Worm (Caenorhabditis elegans): ENCODE measurements around the gene abu-2.

Gene abu-2

ce11 chrX:1451816-1452602 lies 41.6 kb upstream of the abu-2 start:
- TF ChIP-seq pha-4 (tag; optimal IDR thresholded peaks at IDR 0.05) (peak; percentile 22), fkh-2 (tag; optimal IDR thresholded peaks at IDR 0.05) (no peak), ama-1 (optimal IDR thresholded peaks at IDR 0.05) (peak; percentile 79), nhr-23 (tag; optimal IDR thresholded peaks at IDR 0.05) (peak; percentile 1), lsy-12 (tag; optimal IDR thresholded peaks at IDR 0.05) (peak; percentile 33), nhr-43 (tag; optimal IDR thresholded peaks at IDR 0.05; ENCODE audit: poor library complexity, severe bottlenecking) (no peak), elt-2 (tag; optimal IDR thresholded peaks at IDR 0.05) (no peak), nhr-25 (tag; optimal IDR thresholded peaks at IDR 0.05) (peak; percentile 6)

DNA sequence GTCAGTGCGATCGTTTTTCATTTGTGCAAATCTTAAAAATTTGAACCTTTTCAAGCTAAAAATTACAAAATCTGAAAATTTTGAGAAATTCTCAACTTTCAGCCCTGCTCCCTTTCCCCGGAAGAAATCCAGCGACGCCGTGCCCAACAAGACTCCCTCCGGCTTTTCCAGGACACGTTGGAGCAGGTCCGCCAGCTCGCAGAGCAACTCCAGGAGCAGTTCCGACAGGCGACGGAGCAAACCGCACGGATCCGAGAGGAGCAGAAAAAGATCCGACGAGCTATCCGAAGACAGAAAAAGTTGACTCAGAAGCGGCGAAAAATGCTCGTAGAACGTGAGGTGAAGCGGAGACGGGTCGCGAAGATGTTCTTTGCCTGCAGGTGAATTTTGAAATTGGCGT lies 40.8 kb upstream of the abu-2 start:
- TF ChIP-seq pha-4 (tag; optimal IDR thresholded peaks at IDR 0.05) = no peak
- no peak for TF ChIP-seq jun-1 (tag; optimal IDR thresholded peaks at IDR 0.05)
- no peak for TF ChIP-seq snpc-4 (tag; optimal IDR thresholded peaks at IDR 0.05)
- no peak for TF ChIP-seq ceh-16 (tag; optimal IDR thresholded peaks at IDR 0.05)
- TF ChIP-seq elt-3 (tag; optimal IDR thresholded peaks at IDR 0.05) = no peak
- TF ChIP-seq fkh-2 (tag; optimal IDR thresholded peaks at IDR 0.05) = no peak
- TF ChIP-seq zag-1 (tag; optimal IDR thresholded peaks at IDR 0.05) = no peak
- no peak for TF ChIP-seq fos-1 (tag; optimal IDR thresholded peaks at IDR 0.05)
- TF ChIP-seq unc-39 (tag; optimal IDR thresholded peaks at IDR 0.05) = no peak
- TF ChIP-seq ceh-9 (tag; optimal IDR thresholded peaks at IDR 0.05) = no peak
- no peak for TF ChIP-seq nhr-23 (tag; optimal IDR thresholded peaks at IDR 0.05)
- TF ChIP-seq ztf-11 (tag; optimal IDR thresholded peaks at IDR 0.05) = no peak

DNA sequence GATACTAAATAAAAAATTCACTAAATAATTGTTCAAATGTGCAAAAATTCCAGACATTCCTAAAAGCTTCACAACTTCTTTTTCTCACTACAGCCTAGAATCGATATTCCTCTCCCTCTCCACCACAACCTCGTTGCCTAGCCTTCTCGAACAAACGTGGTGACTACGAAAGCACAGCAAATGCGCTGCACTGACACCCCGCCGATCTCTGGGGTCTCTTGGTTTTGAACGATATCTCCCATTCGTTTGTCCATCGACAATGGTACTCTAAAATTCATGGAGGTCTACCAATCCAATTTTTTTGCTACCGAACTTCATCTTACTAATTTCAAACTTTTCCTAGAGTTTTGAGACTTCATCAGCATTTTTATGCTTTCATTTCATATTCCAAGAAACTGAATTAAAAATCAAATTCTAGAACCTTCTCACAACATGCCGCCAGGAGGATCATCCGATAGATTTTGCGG lies 39.9 kb upstream of the abu-2 start, which contains the start of gene W05H7.1:
TSS of gene W05H7.1 (plus strand) at position 417 of the 467 bp plus-strand sequence.
- TF ChIP-seq egl-5 (tag; optimal IDR thresholded peaks at IDR 0.05) = peak; percentile 42
- TF ChIP-seq fkh-10 (GFP tag; optimal IDR thresholded peaks at IDR 0.05) = no peak
- TF ChIP-seq nhr-25 (tag; optimal IDR thresholded peaks at IDR 0.05) = peak; percentile 63
- no peak for TF ChIP-seq unc-62 (GFP tag; optimal IDR thresholded peaks at IDR 0.05)
- TF ChIP-seq nhr-77 (tag; optimal IDR thresholded peaks at IDR 0.05) = no peak
- peak; percentile 73 for TF ChIP-seq nfya-1 (tag; optimal IDR thresholded peaks at IDR 0.05; ENCODE audit: insufficient read depth)
- no peak for TF ChIP-seq sea-2 (GFP tag; optimal IDR thresholded peaks at IDR 0.05)
- TF ChIP-seq pha-4 (tag; optimal IDR thresholded peaks at IDR 0.05) = peak; percentile 62
- peak; percentile 48 for TF ChIP-seq nhr-23 (tag; optimal IDR thresholded peaks at IDR 0.05)
- no peak for TF ChIP-seq skn-1 (tag; optimal IDR thresholded peaks at IDR 0.05)
- peak; percentile 30 for TF ChIP-seq lin-15B (tag; optimal IDR thresholded peaks at IDR 0.05)
- TF ChIP-seq snpc-4 (tag; optimal IDR thresholded peaks at IDR 0.05) = peak; percentile 32
- peak; percentile 58 for TF ChIP-seq lin-39 (tag; optimal IDR thresholded peaks at IDR 0.05)
- no peak for TF ChIP-seq eor-1 (tag; optimal IDR thresholded peaks at IDR 0.05)
- TF ChIP-seq ama-1 (optimal IDR thresholded peaks at IDR 0.05) = no peak
- TF ChIP-seq hmg-11 (tag; optimal IDR thresholded peaks at IDR 0.05) = peak; percentile 56
- TF ChIP-seq elt-2 (tag; optimal IDR thresholded peaks at IDR 0.05) = peak; percentile 15
- TF ChIP-seq ztf-11 (tag; optimal IDR thresholded peaks at IDR 0.05) = no peak

DNA sequence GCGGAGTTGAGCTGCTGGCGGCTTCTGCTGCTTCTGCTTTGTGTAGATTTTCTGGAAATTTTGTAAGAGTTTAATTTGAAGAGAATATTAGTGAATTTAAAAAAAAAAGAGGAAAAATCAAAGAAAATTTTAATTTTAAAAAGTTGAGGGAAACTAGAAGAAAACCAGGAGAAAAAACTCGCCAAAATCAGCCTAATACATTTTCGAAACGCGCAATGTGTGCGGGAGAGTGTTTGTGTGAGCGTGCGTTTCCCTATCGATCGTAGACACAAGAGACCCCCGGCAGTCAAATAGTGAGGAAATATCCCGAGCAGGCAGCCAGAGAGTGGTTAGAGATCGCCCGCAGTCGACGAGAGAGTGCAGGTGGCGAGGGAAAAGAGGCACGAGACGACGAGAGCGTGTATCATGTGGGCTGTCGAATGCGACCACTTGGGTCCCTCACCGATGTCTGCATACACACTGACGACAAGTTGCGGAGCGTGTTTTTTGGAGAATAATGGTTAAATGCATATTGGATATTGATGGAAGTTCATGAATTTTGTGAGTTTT lies 36.2 kb upstream of the abu-2 start, which contains the start of gene zfp-3:
TSS of gene zfp-3 (minus strand) at position 51 of the 549 bp plus-strand sequence.
- TF ChIP-seq egl-5 (tag; optimal IDR thresholded peaks at IDR 0.05) = peak; percentile 79
- TF ChIP-seq nhr-23 (tag; optimal IDR thresholded peaks at IDR 0.05) = peak; percentile 93
- peak; percentile 82 for TF ChIP-seq snpc-4 (tag; optimal IDR thresholded peaks at IDR 0.05)
- no peak for TF ChIP-seq nhr-67 (tag; optimal IDR thresholded peaks at IDR 0.05)
- TF ChIP-seq lin-39 (tag; optimal IDR thresholded peaks at IDR 0.05) = peak; percentile 97
- no peak for TF ChIP-seq fkh-2 (tag; optimal IDR thresholded peaks at IDR 0.05)
- TF ChIP-seq nhr-11 (tag; optimal IDR thresholded peaks at IDR 0.05) = peak; percentile 71
- TF ChIP-seq eor-1 (tag; optimal IDR thresholded peaks at IDR 0.05) = no peak
- peak; percentile 96 for TF ChIP-seq pha-4 (tag; optimal IDR thresholded peaks at IDR 0.05)
- peak; percentile 73 for TF ChIP-seq fos-1 (tag; optimal IDR thresholded peaks at IDR 0.05)
- peak; percentile 93 for TF ChIP-seq nhr-25 (tag; optimal IDR thresholded peaks at IDR 0.05)
- no peak for TF ChIP-seq ceh-9 (tag; optimal IDR thresholded peaks at IDR 0.05)
- TF ChIP-seq aly-2 (tag; optimal IDR thresholded peaks at IDR 0.05) = no peak
- no peak for TF ChIP-seq unc-39 (tag; optimal IDR thresholded peaks at IDR 0.05)
- peak; percentile 78 for TF ChIP-seq R02D3.7 (tag; optimal IDR thresholded peaks at IDR 0.05)
- peak; percentile 95 for TF ChIP-seq ceh-28 (tag; optimal IDR thresholded peaks at IDR 0.05)
- peak; percentile 98 for TF ChIP-seq jun-1 (tag; optimal IDR thresholded peaks at IDR 0.05)
- TF ChIP-seq lsy-12 (tag; optimal IDR thresholded peaks at IDR 0.05) = peak; percentile 83
- peak; percentile 88 for TF ChIP-seq fkh-10 (GFP tag; optimal IDR thresholded peaks at IDR 0.05)
- peak; percentile 81 for TF ChIP-seq pqm-1 (tag; optimal IDR thresholded peaks at IDR 0.05)
- no peak for TF ChIP-seq nhr-12 (tag; optimal IDR thresholded peaks at IDR 0.05)
- no peak for TF ChIP-seq ztf-4 (tag; optimal IDR thresholded peaks at IDR 0.05)
- peak; percentile 86 for TF ChIP-seq nhr-43 (tag; optimal IDR thresholded peaks at IDR 0.05; ENCODE audit: poor library complexity, severe bottlenecking)
- no peak for TF ChIP-seq daf-12 (tag; optimal IDR thresholded peaks at IDR 0.05)
- TF ChIP-seq ztf-11 (tag; optimal IDR thresholded peaks at IDR 0.05) = no peak
- no peak for TF ChIP-seq nhr-76 (tag; optimal IDR thresholded peaks at IDR 0.05)
- peak; percentile 87 for TF ChIP-seq tbx-2 (tag; optimal IDR thresholded peaks at IDR 0.05)
- peak; percentile 91 for TF ChIP-seq skn-1 (tag; optimal IDR thresholded peaks at IDR 0.05)
- peak; percentile 61 for TF ChIP-seq elt-1 (tag; optimal IDR thresholded peaks at IDR 0.05)
- peak; percentile 77 for TF ChIP-seq nhr-77 (tag; optimal IDR thresholded peaks at IDR 0.05)
- TF ChIP-seq ceh-16 (tag; optimal IDR thresholded peaks at IDR 0.05) = no peak
- peak; percentile 62 for TF ChIP-seq ama-1 (optimal IDR thresholded peaks at IDR 0.05)
- TF ChIP-seq elt-3 (tag; optimal IDR thresholded peaks at IDR 0.05) = peak in 1 of 3 experiments; percentile 20
